Fruit fly (Drosophila melanogaster) S2 (cell line): ENCODE data around the gene eIF2A.

ENCODE experiments used
- CG8478 ChIP-seq: fragments of >200 bp; optimal IDR thresholded peaks from 2 replicates; lab custom pipeline; 2018
- CTCF ChIP-seq, 2 experiments: fragments of >200 bp; optimal IDR thresholded peaks; 2 replicates each; lab custom pipeline; 2018

Gene eIF2A

DNA sequence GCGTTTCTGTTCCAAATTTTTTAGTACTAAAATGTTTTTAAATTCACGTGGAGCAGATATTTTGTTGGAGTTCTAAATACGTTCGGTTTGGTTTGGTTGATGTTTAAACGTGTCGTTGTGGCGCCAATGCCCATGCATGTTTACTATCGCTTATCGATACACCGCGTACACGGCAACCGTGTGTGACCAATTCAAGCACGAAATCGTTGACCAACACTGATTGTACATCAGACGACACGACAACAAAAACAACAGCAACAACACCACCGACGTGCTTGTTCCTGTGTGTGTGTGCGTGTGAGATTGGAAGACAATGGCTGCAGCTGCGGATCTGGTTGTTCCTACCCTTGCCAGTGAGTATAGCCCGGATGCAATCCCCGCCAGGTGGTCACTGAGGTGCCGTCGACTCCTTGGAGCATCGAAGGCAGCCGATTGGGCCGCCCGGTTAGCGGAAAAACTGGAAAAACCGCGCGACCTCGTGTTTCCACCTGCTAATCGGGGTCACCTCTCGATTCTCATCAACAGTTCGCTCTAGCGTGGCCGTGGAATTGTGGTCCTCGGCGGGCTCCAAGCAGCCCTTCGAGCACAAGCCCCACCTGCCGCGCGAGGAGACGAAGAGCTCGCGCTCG, at the start of gene eIF2A:
TSS of gene eIF2A (plus strand) at position 16 of the 629 bp plus-strand sequence.
- TF ChIP-seq CG8478 (lab: Kevin White, UChicago) (no peak), CTCF (optimal IDR thresholded peaks at IDR 0.05; lab: Kevin White, UChicago) (peak; percentile 25 to 39)

DNA sequence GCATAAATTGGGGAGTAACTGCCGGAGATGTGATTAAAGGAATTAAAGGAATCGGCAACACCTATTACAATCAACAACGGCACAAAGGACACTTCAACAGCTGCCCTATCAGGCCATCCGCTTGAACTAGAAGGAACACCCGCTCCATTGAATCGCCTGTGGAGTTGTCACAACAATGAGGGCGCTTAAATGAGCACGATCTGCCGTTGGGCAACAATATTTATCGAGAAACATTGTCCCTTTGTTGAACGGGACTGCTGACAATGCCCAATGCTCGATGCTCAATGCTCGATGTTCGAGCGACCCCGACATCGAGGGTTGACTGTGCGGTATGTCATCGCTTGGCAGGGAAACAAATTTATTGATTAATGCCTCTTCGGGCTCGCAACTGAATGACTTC, 36.7 kb upstream of the eIF2A start:
- no peak for TF ChIP-seq CG8478 (lab: Kevin White, UChicago)
- no peak for TF ChIP-seq CTCF (optimal IDR thresholded peaks at IDR 0.05; lab: Kevin White, UChicago)

DNA sequence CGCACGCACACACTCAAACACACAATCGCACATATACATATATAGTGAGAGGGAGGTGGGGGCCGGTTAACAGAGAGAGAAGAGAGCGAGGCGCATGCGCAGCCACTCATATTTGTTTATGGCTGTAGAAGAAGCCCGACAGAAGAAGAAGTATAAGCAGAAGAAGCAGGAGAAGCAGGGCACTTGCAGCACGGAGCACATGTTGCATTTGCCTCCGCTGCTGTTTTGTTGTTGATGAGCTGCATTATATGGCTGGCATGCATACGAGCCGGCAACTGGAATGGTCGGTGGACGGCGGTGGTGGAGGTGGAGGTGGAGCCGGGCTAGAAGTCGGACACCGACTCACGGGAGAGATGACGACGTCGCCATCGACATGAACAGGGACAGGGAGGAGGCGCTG, 24.1 kb upstream of the eIF2A start:
- TF ChIP-seq CG8478 (lab: Kevin White, UChicago) (no peak), CTCF (optimal IDR thresholded peaks at IDR 0.05; lab: Kevin White, UChicago) (no peak)

DNA sequence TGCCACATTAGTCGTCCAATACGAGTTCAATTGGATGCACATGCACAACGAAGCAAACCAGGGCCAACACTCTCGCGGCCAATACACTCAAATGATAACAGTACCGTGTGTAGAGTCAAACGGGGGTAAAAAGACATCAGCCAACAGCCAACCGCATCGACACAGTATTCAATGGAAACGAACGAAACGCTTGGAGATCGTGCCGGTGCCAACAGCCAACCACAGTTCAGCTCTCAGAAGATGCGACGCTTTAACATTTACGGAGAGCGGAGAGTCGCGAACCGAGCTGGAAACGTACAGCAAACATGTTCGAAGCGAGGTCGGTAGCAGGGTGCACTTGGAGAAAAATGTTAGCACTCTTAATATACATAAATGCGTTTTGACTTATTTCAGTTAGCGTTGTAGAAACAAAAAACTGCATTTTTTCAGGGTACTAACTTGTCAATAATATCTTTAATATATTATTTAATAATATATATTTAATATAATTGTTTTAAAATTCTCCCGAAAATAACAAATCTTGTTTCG, 16.5 kb upstream of the eIF2A start:
- TF ChIP-seq CG8478 (lab: Kevin White, UChicago) (no peak), CTCF (optimal IDR thresholded peaks at IDR 0.05; lab: Kevin White, UChicago) (no peak)

DNA sequence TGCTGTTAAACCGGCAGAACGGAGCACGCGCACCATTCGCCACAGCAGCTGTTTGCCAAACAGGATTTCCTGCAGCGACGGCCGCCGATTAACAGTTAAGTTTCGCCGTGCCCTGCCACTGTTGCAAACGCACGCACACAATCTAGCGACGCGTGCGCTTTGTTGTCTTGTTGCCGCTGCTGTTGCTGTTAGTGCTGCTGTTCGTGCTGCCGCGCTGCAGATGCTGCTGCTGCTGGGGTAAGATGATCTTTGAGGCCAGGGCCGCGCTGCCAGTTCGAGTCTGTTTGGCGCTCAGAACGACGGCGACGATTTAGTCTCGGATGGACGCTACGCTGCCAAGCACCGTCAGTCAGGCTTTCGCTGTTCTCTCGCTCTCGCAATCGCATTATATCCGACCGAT, 16.0 kb upstream of the eIF2A start, which contains the start of gene eg:
TSS of gene eg (plus strand) at position 136 of the 400 bp plus-strand sequence.
- TF ChIP-seq CG8478 (lab: Kevin White, UChicago) (no peak), CTCF (optimal IDR thresholded peaks at IDR 0.05; lab: Kevin White, UChicago) (no peak)

DNA sequence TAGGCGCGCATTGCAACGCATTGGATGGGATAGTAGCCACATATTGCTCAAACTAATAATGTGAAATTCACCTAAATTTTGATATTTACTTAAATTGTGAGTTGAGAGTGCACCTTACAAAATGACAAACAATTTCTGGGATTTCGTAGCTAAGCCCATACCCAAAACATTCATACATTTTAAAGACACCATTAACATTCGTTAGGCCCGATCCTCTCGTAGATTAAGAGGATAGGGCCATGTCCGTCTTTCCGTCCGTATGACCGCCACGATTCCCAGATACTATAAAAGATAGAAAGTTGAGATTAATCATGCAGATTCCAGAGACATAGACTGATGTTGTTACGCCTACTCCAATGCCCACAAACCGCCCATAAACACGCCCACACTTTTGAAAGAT, 10.9 kb upstream of the eIF2A start, which contains the start of gene CG43895:
TSS of gene CG43895 (minus strand) at position 101 of the 400 bp plus-strand sequence.
- no peak for TF ChIP-seq CG8478 (lab: Kevin White, UChicago)
- TF ChIP-seq CTCF (optimal IDR thresholded peaks at IDR 0.05; lab: Kevin White, UChicago), result no peak

DNA sequence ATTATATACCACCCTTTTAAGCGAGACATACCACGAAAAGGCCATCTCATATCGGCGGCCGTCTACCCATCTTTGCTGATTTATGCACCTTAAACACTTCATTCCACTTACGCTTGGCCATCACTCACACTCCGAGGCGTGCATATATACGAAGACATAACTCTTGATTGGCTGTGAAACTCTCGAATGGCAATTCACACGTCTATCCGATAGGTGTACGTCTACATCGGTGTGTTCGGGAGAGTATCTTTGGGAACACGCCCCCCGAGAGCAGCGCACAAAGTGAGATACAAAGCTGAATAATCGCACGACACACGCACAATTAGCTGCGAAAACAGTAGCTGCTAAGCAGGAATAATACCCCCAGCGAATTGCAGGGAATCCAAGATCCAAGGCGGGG, 5.8 kb upstream of the eIF2A start:
- TF ChIP-seq CG8478 (lab: Kevin White, UChicago) (no peak), CTCF (optimal IDR thresholded peaks at IDR 0.05; lab: Kevin White, UChicago) (no peak)

DNA sequence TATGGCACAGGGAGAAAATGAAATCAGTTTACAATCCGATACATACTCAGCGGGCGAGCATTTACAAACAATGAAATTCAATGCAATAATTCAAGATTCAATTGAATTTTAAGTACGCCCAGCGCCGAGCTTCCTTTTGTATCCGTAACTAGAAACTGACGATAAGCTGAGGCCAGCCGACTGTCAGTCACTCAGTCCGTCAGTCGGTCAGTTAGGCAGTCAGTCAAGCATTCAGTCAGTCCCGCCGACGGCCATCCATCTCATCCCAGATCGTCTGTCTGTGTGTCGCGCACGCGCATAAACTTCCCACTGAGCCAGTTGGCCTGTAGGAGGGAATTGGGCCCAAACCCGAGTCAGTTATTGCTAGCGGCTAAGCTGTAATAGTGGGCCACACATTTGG, 5.0 kb upstream of the eIF2A start:
- no peak for TF ChIP-seq CTCF (optimal IDR thresholded peaks at IDR 0.05; lab: Kevin White, UChicago)
- no peak for TF ChIP-seq CG8478 (lab: Kevin White, UChicago)

DNA sequence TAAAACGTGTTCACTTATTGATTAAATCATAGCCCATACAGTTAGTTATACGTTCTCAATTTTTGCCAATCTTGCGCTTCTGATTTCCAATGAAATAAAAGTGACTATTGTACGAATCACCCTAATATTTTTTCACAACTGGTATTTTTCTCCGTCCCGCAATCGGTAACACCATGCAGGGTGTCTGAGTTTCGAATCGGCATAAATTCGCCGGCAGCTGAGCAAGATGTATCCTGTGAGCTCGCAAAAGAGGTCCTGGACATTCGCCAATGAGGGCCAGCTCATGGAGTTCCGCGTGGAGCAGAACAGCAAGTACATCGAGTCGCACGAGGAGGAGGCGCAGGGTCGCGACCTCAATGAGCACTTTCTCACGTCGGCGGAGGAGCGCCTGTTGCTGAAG, 2.8 kb upstream of the eIF2A start, which contains the start of gene CycH:
TSS of gene CycH (plus strand) at position 218 of the 400 bp plus-strand sequence.
- TF ChIP-seq CTCF (optimal IDR thresholded peaks at IDR 0.05; lab: Kevin White, UChicago) (peak in 1 of 2 experiments; percentile 1), CG8478 (lab: Kevin White, UChicago) (no peak)

DNA sequence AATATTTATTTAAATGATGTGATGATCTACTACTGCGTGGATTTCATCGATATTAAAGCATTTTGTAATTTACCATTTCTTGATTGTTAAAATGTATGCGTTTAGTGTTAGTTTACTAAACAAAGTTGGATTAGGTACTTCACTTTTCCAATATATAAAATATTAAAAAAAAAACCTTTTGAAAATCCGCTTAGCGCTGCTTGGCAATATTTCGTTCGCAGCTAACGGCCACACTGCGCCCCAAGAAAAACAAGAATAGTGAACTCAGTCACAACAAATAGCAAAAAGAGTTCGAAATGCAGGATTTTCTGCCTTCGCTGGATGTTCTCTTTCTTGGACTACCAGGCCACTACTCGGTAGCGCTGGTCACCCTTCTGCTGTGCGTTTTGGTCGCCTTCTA, 1.3 kb upstream of the eIF2A start, which contains the start of gene CG7407:
TSS of gene CG7407 (plus strand) at position 226 of the 400 bp plus-strand sequence.
- no peak for TF ChIP-seq CTCF (optimal IDR thresholded peaks at IDR 0.05; lab: Kevin White, UChicago)
- TF ChIP-seq CG8478 (lab: Kevin White, UChicago), result no peak

DNA sequence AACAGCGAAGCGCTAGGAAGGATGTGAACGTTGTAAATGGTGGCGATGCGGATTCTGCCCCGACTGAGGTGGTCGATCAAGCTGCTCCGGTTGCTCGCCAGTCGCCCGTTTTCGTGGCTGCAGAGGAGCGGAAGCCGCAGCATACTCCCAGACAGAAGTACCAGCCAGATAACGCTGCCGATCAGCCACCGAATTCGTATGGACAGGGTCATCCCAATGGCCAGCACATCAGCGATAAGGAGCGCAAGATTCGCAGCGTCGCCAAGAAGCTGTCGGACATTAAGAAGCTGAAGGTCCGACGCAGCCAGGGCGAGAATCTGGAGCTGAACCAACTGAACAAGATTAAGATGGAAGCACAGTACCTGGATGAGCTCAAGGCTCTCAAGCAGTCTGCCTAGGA, 2.6 kb downstream of the eIF2A start:
- TF ChIP-seq CG8478 (lab: Kevin White, UChicago), result no peak
- no peak for TF ChIP-seq CTCF (optimal IDR thresholded peaks at IDR 0.05; lab: Kevin White, UChicago)

DNA sequence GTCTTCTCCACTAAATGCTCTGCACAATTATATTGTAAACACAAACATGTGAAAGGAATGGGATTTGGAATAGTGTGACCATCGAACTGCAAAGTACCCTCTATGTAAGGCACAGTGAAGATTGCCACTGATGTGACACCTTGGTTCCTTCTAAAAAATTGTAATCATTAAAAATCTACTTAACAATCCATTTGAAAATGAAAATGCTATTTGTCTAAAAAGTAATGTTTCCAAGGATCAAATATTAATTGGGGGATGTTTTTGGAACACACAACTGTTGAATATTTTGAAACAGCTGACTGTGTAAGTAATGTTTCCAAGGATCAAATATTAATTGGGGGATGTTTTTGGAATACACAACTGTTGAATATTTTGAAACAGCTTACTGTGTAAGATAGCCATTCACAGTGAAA, 3.6 kb downstream of the eIF2A start, which contains the start of gene CG32448:
TSS of gene CG32448 (minus strand) at position 304 of the 413 bp plus-strand sequence.
- TF ChIP-seq CG8478 (lab: Kevin White, UChicago) (no peak), CTCF (optimal IDR thresholded peaks at IDR 0.05; lab: Kevin White, UChicago) (no peak)

DNA sequence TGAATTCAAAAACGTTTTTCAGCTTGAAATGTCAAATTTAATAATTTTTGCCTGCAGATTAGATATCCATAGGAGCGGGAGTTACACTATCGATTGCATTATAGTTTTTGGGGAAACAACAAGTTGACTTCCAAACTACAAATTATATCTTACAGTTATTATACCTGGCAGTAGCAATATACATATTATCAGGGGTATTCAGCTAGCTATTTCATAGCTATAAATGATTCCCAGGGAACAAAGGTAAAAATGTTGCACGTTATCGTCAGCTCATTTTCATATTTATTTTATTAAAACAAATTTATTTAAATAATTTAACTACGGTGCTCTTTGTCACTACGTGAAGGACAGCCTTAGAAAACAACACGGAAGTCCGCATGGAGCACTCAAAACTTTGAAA, 5.6 kb downstream of the eIF2A start:
- TF ChIP-seq CG8478 (lab: Kevin White, UChicago) (no peak), CTCF (optimal IDR thresholded peaks at IDR 0.05; lab: Kevin White, UChicago) (no peak)

DNA sequence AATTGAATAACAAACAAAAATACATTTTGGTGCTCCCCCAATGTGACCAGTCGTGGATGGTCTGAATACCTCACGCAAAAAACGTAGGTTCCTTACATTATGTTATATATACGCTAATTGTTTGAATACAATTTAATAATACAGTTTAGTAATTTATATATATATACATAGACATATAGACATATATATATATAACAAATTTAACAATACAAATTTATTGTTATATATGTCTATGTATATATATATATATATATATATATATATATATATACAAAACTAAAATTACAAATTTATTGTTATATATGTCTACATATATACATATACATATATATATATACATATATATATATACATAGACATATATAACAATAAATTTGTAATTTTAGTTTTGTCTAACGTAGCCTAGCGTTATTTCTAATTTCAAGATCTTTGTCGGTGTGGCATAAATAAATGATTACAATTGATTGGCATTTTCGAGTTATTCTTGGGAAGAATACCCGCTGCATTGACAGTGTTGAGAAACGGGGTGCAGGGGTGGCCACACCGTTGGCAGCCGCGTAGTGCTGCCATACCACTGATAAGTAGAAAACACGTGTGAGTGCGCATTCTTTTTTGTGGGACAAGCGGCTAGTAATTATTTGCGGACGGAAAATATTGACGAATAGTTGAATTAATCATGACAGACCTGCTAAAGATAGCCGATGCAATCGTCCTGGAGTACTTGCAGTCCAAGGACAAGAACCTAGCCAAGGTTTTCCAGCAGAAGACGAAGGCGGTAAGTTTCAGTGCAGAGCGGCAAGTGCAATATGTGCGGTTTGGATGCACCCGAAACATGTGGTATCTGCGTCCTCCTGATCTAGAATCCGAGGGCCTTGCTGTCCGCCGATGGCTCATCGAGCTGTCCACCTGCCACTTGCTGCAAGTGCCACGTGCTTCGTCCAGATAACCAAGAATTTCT, 7.9 kb downstream of the eIF2A start, which contains the start of the genes CG7148 and Nopp140:
TSS of gene CG7148 (minus strand) at position 51 of the 958 bp plus-strand sequence.
TSS of gene Nopp140 (plus strand) at position 572 of the 958 bp plus-strand sequence.
- TF ChIP-seq CTCF (optimal IDR thresholded peaks at IDR 0.05; lab: Kevin White, UChicago) (peak in 1 of 2 experiments; percentile 26), CG8478 (lab: Kevin White, UChicago) (no peak)
